Worm (Caenorhabditis elegans) whole organism, L4/young adult: ENCODE measurements around the gene C53C11.2.

Experiments used
- W03F9.2 ChIP-seq: fragments of 150-350 bp; optimal IDR thresholded peaks from 2 replicates; lab custom pipeline; 2014; ENCODE audit warnings: missing biosample characterization, missing genetic modification characterization
- dao-5 ChIP-seq: sonication (generic microtip); optimal IDR thresholded peaks from 2 replicates; lab custom pipeline; 2016; ENCODE audit warnings: missing genotype, missing genetic modification characterization, moderate library complexity, missing compliant biosample characterization
- him-1 ChIP-seq: sonication (generic microtip); optimal IDR thresholded peaks from 2 replicates; lab custom pipeline; 2016; ENCODE audit warnings: missing genotype, missing genetic modification reagents, missing genetic modification characterization, missing compliant biosample characterization

ce11 chrX:17294728-17295127 lies 41.7 kb upstream of the C53C11.2 start, which contains the start of gene C33E10.8:
- TF ChIP-seq him-1 (tag; lab: Kevin White, UChicago): no peak
- no peak for TF ChIP-seq dao-5
- TF ChIP-seq W03F9.2: no peak
